Fruit fly (Drosophila melanogaster): ENCODE data around the gene Cep97.

Cep97 gene

dm6 chr2L:3862437-3863041 lies 5.0 kb upstream of the Cep97 start, which contains the start of gene TTLL4B:
TSS of gene TTLL4B (plus strand) at chr2L:3862668.
- peak; percentile 28; the same call in 1 of the 3 replicates for TF ChIP-seq CG4496 (GFP tag; IDR thresholded peaks at IDR 0.05)
- TF ChIP-seq CG9948 (tag; optimal IDR thresholded peaks at IDR 0.05) = no peak
- TF ChIP-seq EcR (GFP tag; optimal IDR thresholded peaks at IDR 0.05) = no peak
- no peak for TF ChIP-seq CG13204 (GFP tag; optimal IDR thresholded peaks at IDR 0.05)
- TF ChIP-seq Ets98B (GFP tag; IDR thresholded peaks at IDR 0.05) = no peak
- no peak for TF ChIP-seq CG34367 (tag; optimal IDR thresholded peaks at IDR 0.05)
- no peak for TF ChIP-seq CG10348 (GFP tag; IDR thresholded peaks at IDR 0.05)

dm6 chr2L:3872283-3872682 lies 4.8 kb downstream of the Cep97 start, which contains the start of gene CG31957:
TSS of gene CG31957 (minus strand) at chr2L:3872458.
- TF ChIP-seq CG32121 (GFP tag; IDR thresholded peaks at IDR 0.05) (no peak), Ets98B (GFP tag; IDR thresholded peaks at IDR 0.05) (0 out of 2 replicates have a peak, but pooled peaks have one; percentile 12), CG4496 (GFP tag; IDR thresholded peaks at IDR 0.05) (0 out of 3 replicates have a peak, but pooled peaks have one; percentile 9)

DNA sequence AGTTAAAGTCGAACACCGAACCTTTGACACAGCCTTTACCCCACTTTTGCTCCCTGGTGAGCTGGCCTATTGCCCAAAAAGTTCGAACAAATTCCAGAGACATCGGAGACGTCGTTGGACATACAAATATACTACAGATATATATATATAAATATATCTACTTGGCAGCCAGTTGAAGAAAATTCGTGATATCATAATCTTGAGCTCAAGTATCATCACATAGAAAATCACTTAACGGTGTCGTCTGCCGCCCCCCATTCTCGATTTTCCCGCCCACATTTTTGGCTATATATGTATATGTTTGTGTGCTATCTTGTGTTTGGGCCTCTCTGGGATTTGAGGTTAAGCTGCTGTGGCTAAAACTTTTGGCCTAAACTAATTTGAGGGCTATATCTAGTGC lies 9.5 kb downstream of the Cep97 start:
- no peak for TF ChIP-seq CG34367 (tag; optimal IDR thresholded peaks at IDR 0.05)
- TF ChIP-seq CG17806 (tag; optimal IDR thresholded peaks at IDR 0.05) = no peak
- TF ChIP-seq EcR (GFP tag; optimal IDR thresholded peaks at IDR 0.05) = no peak
- no peak for TF ChIP-seq Snoo (tag; optimal IDR thresholded peaks at IDR 0.05)
- no peak for TF ChIP-seq CG12605 (GFP tag; IDR thresholded peaks at IDR 0.05)
- TF ChIP-seq rn (GFP tag; IDR thresholded peaks at IDR 0.05) = no peak
- no peak for TF ChIP-seq CG4496 (GFP tag; IDR thresholded peaks at IDR 0.05)
- no peak for TF ChIP-seq CG9948 (tag; optimal IDR thresholded peaks at IDR 0.05)
- TF ChIP-seq gl (tag; optimal IDR thresholded peaks at IDR 0.05) = no peak
- no peak for TF ChIP-seq Pif1B (GFP tag; optimal IDR thresholded peaks at IDR 0.05)
- TF ChIP-seq CG10348 (GFP tag; IDR thresholded peaks at IDR 0.05) = no peak
- TF ChIP-seq CG8159 (tag; optimal IDR thresholded peaks at IDR 0.05) = no peak
- TF ChIP-seq CG15710 (tag; optimal IDR thresholded peaks at IDR 0.05) = no peak
- no peak for TF ChIP-seq CG14655 (GFP tag; optimal IDR thresholded peaks at IDR 0.05)
- no peak for TF ChIP-seq CG32121 (GFP tag; IDR thresholded peaks at IDR 0.05)

DNA sequence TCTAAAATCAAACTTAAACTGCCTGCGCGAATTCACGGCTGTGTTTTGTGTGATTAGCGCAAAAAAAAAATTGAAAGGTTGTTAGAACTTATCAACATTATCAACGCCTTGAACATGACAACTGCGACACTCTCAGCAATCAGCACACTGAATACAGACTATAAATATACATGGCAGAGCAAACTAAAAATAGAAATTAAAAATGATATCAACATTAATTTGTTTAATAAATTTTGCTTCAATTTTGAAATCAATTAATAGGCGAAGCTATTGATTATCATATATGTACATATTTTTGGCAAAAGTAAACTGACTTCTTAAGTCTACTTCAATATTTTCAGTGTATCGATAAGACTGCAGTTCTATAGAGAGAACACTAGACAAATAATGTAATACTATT lies 12.6 kb downstream of the Cep97 start:
- TF ChIP-seq CG8301 (tag; optimal IDR thresholded peaks at IDR 0.05) (peak; percentile 1), CG8159 (tag; optimal IDR thresholded peaks at IDR 0.05) (peak; percentile 47), CG17806 (tag; optimal IDR thresholded peaks at IDR 0.05) (peak; percentile 33), CG34367 (tag; optimal IDR thresholded peaks at IDR 0.05) (no peak), fd96Ca (GFP tag; IDR thresholded peaks at IDR 0.05) (no peak), CG14655 (GFP tag; optimal IDR thresholded peaks at IDR 0.05) (peak; percentile 35), CG10348 (GFP tag; IDR thresholded peaks at IDR 0.05) (no peak)

DNA sequence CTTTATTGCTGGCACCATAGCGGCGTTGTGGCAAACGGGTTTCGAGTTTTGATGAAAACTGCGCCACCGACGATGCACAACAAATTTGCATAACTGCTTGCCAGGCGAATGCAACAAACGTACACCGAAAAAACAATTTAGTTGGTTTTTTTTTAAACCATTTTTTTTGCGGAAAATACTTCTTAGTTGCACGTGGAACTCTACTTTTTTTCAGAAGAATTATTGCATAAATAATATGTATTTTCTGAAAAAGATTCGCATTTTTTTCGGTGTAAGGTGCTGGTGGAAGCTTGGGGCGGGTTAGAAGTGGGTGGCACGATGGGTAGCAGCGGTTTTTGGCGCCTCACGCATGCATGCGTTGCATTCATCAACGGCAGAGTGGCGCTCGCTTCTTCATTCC lies 13.7 kb downstream of the Cep97 start:
- TF ChIP-seq D1 (tag; optimal IDR thresholded peaks at IDR 0.05) = no peak
- TF ChIP-seq CG8301 (tag; optimal IDR thresholded peaks at IDR 0.05) = peak; percentile 57
- peak; percentile 20 for TF ChIP-seq CG15710 (tag; optimal IDR thresholded peaks at IDR 0.05)
- TF ChIP-seq rn (GFP tag; IDR thresholded peaks at IDR 0.05) = no peak
- TF ChIP-seq Ets98B (GFP tag; IDR thresholded peaks at IDR 0.05) = peak; percentile 73
- TF ChIP-seq CG4496 (GFP tag; IDR thresholded peaks at IDR 0.05) = peak; percentile 84
- TF ChIP-seq EcR (GFP tag; optimal IDR thresholded peaks at IDR 0.05) = no peak
- TF ChIP-seq CG14655 (GFP tag; optimal IDR thresholded peaks at IDR 0.05) = peak; percentile 61
- TF ChIP-seq CG17806 (tag; optimal IDR thresholded peaks at IDR 0.05) = peak; percentile 5
- no peak for TF ChIP-seq Snoo (tag; optimal IDR thresholded peaks at IDR 0.05)
- no peak for TF ChIP-seq Pif1B (GFP tag; optimal IDR thresholded peaks at IDR 0.05)
- TF ChIP-seq Pif1A (GFP tag; optimal IDR thresholded peaks at IDR 0.05) = peak; percentile 42
- TF ChIP-seq gl (tag; optimal IDR thresholded peaks at IDR 0.05) = no peak
- peak; percentile 69 for TF ChIP-seq fd96Ca (GFP tag; IDR thresholded peaks at IDR 0.05)
- TF ChIP-seq CG13204 (GFP tag; optimal IDR thresholded peaks at IDR 0.05) = no peak
- peak; percentile 35 for TF ChIP-seq CG9948 (tag; optimal IDR thresholded peaks at IDR 0.05)
- peak; percentile 39; the same call in 1 of the 2 replicates for TF ChIP-seq CG10348 (GFP tag; IDR thresholded peaks at IDR 0.05)
- TF ChIP-seq CG34367 (tag; optimal IDR thresholded peaks at IDR 0.05) = no peak
- peak; percentile 80 for TF ChIP-seq CG12605 (GFP tag; IDR thresholded peaks at IDR 0.05)
- TF ChIP-seq CG8159 (tag; optimal IDR thresholded peaks at IDR 0.05) = no peak
- TF ChIP-seq CG32121 (GFP tag; IDR thresholded peaks at IDR 0.05) = peak; percentile 80

DNA sequence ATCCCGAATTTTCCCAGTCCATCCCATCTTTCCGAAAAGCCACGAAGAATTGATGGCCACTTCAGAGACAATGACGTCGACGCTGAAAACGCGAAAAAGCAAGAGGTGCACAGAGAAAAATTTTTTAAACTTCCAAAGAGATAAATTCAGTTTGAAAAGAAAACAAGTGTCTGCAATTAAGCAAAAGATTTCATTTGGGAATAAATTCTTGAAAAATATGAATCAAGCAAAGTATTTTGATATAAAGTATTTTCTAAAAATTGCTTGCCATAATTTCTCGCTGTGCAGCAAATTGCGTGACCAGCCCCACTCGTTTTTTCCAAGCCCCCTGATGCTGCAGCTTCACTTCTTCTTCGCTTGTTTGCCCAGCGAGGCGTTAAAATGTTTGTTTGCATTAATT lies 14.7 kb downstream of the Cep97 start:
- peak; percentile 68 for TF ChIP-seq CG15710 (tag; optimal IDR thresholded peaks at IDR 0.05)
- no peak for TF ChIP-seq gl (tag; optimal IDR thresholded peaks at IDR 0.05)
- no peak for TF ChIP-seq EcR (GFP tag; optimal IDR thresholded peaks at IDR 0.05)
- TF ChIP-seq CG8159 (tag; optimal IDR thresholded peaks at IDR 0.05) = peak; percentile 65
- TF ChIP-seq CG32121 (GFP tag; IDR thresholded peaks at IDR 0.05) = peak; percentile 81
- TF ChIP-seq CG17806 (tag; optimal IDR thresholded peaks at IDR 0.05) = peak; percentile 55
- peak; percentile 76 for TF ChIP-seq CG14655 (GFP tag; optimal IDR thresholded peaks at IDR 0.05)
- peak; percentile 29 for TF ChIP-seq Snoo (tag; optimal IDR thresholded peaks at IDR 0.05)
- TF ChIP-seq CG4496 (GFP tag; IDR thresholded peaks at IDR 0.05) = peak; percentile 86
- TF ChIP-seq CG34367 (tag; optimal IDR thresholded peaks at IDR 0.05) = peak; percentile 18
- no peak for TF ChIP-seq D1 (tag; optimal IDR thresholded peaks at IDR 0.05)
- TF ChIP-seq CG9948 (tag; optimal IDR thresholded peaks at IDR 0.05) = peak; percentile 68
- peak; percentile 80 for TF ChIP-seq Ets98B (GFP tag; IDR thresholded peaks at IDR 0.05)
- TF ChIP-seq CG12605 (GFP tag; IDR thresholded peaks at IDR 0.05) = peak; percentile 80
- TF ChIP-seq Pif1B (GFP tag; optimal IDR thresholded peaks at IDR 0.05) = no peak
- TF ChIP-seq Pif1A (GFP tag; optimal IDR thresholded peaks at IDR 0.05) = peak; percentile 64
- peak; percentile 39; the same call in 1 of the 2 replicates for TF ChIP-seq rn (GFP tag; IDR thresholded peaks at IDR 0.05)
- peak; percentile 76 for TF ChIP-seq CG8301 (tag; optimal IDR thresholded peaks at IDR 0.05)
- TF ChIP-seq fd96Ca (GFP tag; IDR thresholded peaks at IDR 0.05) = peak; percentile 61
- TF ChIP-seq CG13204 (GFP tag; optimal IDR thresholded peaks at IDR 0.05) = peak; percentile 13
- no peak for TF ChIP-seq CG10348 (GFP tag; IDR thresholded peaks at IDR 0.05)
